Fruit fly (Drosophila melanogaster) whole organism, embryonic: ENCODE data around the gene nerfin-2.
A peak's percentile ranks its signal among the peaks of the same experiment; 100 is the strongest.

Experiments used
- CG10267 ChIP-seq: fragments of 200-800 bp; sonication (Bioruptor generic); optimal IDR thresholded peaks from 2 replicates; lab custom pipeline; 2018; ENCODE audit warnings: missing biosample characterization, mild to moderate bottlenecking, missing genetic modification characterization, moderate library complexity
- CG10366 ChIP-seq: fragments of 200-800 bp; sonication (Bioruptor generic); IDR thresholded peaks from 2 replicates; pipeline ENCODE4 v1.3.6; 2022; ENCODE audit warnings: missing biosample characterization, missing genetic modification characterization
- CG10565 ChIP-seq: fragments of 200-800 bp; sonication (Bioruptor generic); optimal IDR thresholded peaks from 3 replicates; lab custom pipeline; 2016; ENCODE audit warnings: missing biosample characterization, mild to moderate bottlenecking, missing genetic modification characterization
- CG10959 ChIP-seq: fragments of 200-800 bp; sonication (Bioruptor generic); IDR thresholded peaks from 2 replicates; pipeline ENCODE4 v1.3.6; 2022; ENCODE audit warnings: missing biosample characterization, missing genetic modification characterization
- CG11456 ChIP-seq: fragments of 200-800 bp; sonication (Bioruptor generic); IDR thresholded peaks from 3 replicates; pipeline ENCODE4 v1.3.6; 2022; ENCODE audit warnings: missing biosample characterization, missing genetic modification characterization
- CG12219 ChIP-seq: fragments of 200-800 bp; sonication (Bioruptor generic); optimal IDR thresholded peaks from 3 replicates; lab custom pipeline; 2018; ENCODE audit warnings: missing biosample characterization, mild to moderate bottlenecking, missing genetic modification characterization
- CG12769 ChIP-seq: fragments of 200-800 bp; sonication (Bioruptor generic); optimal IDR thresholded peaks from 2 replicates; lab custom pipeline; 2019; ENCODE audit warnings: missing biosample characterization, mild to moderate bottlenecking, missing genetic modification characterization, moderate library complexity
- CG13424 ChIP-seq: fragments of 200-800 bp; sonication (Bioruptor generic); optimal IDR thresholded peaks from 2 replicates; lab custom pipeline; 2019; ENCODE audit warnings: missing biosample characterization, mild to moderate bottlenecking, missing genetic modification characterization, moderate library complexity
- CG14667 ChIP-seq: fragments of 200-800 bp; sonication (Bioruptor generic); IDR thresholded peaks from 2 replicates; pipeline ENCODE4 v1.3.6; 2022; ENCODE audit warnings: missing biosample characterization, missing genetic modification characterization
- CG14710 ChIP-seq: fragments of 200-800 bp; sonication (Bioruptor generic); optimal IDR thresholded peaks from 3 replicates; lab custom pipeline; 2019; ENCODE audit warnings: missing biosample characterization, mild to moderate bottlenecking, missing genetic modification characterization, moderate library complexity
- CG15011 ChIP-seq: fragments of 200-800 bp; sonication (Bioruptor generic); optimal IDR thresholded peaks from 3 replicates; lab custom pipeline; 2018; ENCODE audit warnings: missing biosample characterization, mild to moderate bottlenecking, missing genetic modification characterization
- CG1529 ChIP-seq: fragments of 200-800 bp; sonication (Bioruptor generic); optimal IDR thresholded peaks from 3 replicates; lab custom pipeline; 2018; ENCODE audit warnings: missing biosample characterization, missing genetic modification characterization
- CG17186 ChIP-seq: fragments of 200-800 bp; sonication (Bioruptor generic); optimal IDR thresholded peaks from 3 replicates; lab custom pipeline; 2017; ENCODE audit warnings: missing biosample characterization, missing genetic modification reagents, missing genetic modification characterization
- CG17385 ChIP-seq: fragments of 200-800 bp; sonication (Bioruptor generic); optimal IDR thresholded peaks from 3 replicates; lab custom pipeline; 2018; ENCODE audit warnings: missing biosample characterization, mild to moderate bottlenecking, missing genetic modification characterization
- CG17802 ChIP-seq: fragments of 200-800 bp; sonication (Bioruptor generic); optimal IDR thresholded peaks from 2 replicates; lab custom pipeline; 2018; ENCODE audit warnings: missing biosample characterization, mild to moderate bottlenecking, missing genetic modification characterization, moderate library complexity
- CG17912 ChIP-seq: fragments of 200-800 bp; sonication (Bioruptor generic); optimal IDR thresholded peaks from 2 replicates; lab custom pipeline; 2018; ENCODE audit warnings: missing biosample characterization, mild to moderate bottlenecking, missing genetic modification characterization
- CG1832 ChIP-seq: fragments of 200-800 bp; sonication (Bioruptor generic); optimal IDR thresholded peaks from 2 replicates; lab custom pipeline; 2017; ENCODE audit warnings: missing biosample characterization, mild to moderate bottlenecking, missing genetic modification characterization, inconsistent platforms
- CG18476 ChIP-seq: fragments of 200-800 bp; sonication (Bioruptor generic); optimal IDR thresholded peaks from 2 replicates; lab custom pipeline; 2016; ENCODE audit warnings: missing biosample characterization, mild to moderate bottlenecking, missing genetic modification characterization
- CG31441 ChIP-seq: fragments of 200-800 bp; sonication (Bioruptor generic); IDR thresholded peaks from 2 replicates; pipeline ENCODE4 v1.3.6; 2022; ENCODE audit warnings: missing biosample characterization, missing genetic modification characterization
- CG32772 ChIP-seq: fragments of 200-800 bp; sonication (Bioruptor generic); IDR thresholded peaks from 2 replicates; pipeline ENCODE4 v1.3.6; 2022; ENCODE audit warnings: missing biosample characterization, missing genetic modification characterization
- CG4617 ChIP-seq: fragments of 200-800 bp; sonication (Bioruptor generic); optimal IDR thresholded peaks from 3 replicates; lab custom pipeline; 2016; ENCODE audit warnings: missing biosample characterization, missing genetic modification characterization, borderline replicate concordance
- CG6175 ChIP-seq: fragments of 200-800 bp; sonication (Bioruptor generic); IDR thresholded peaks from 3 replicates; pipeline ENCODE4 v1.3.6; 2022; ENCODE audit warnings: missing biosample characterization, missing genetic modification characterization
- CG9215 ChIP-seq: fragments of 200-800 bp; sonication (Bioruptor generic); IDR thresholded peaks from 2 replicates; pipeline ENCODE4 v1.3.6; 2022; ENCODE audit warnings: missing biosample characterization, missing genetic modification characterization
- CTCF ChIP-seq: fragments of 200-800 bp; sonication (Bioruptor generic); optimal IDR thresholded peaks from 2 replicates; lab custom pipeline; 2017; ENCODE audit warnings: missing biosample characterization, mild to moderate bottlenecking, missing genetic modification characterization, moderate library complexity
- CoRest ChIP-seq: fragments of 200-800 bp; sonication (Bioruptor generic); optimal IDR thresholded peaks from 3 replicates; lab custom pipeline; 2018; ENCODE audit warnings: missing biosample characterization, mild to moderate bottlenecking, missing genetic modification characterization, moderate library complexity
- Dfd ChIP-seq, 2 experiments: fragments of >200 bp; optimal IDR thresholded peaks; 2 replicates each; lab custom pipeline; 2017; ENCODE audit warnings: missing biosample characterization in 2 of 2, missing genetic modification characterization in 2 of 2
- H15 ChIP-seq: fragments of 200-800 bp; sonication (Bioruptor generic); IDR thresholded peaks from 3 replicates; pipeline ENCODE4 v1.3.6; 2022; ENCODE audit warnings: missing biosample characterization, missing genetic modification characterization
- Hmr ChIP-seq: fragments of 200-800 bp; sonication (Bioruptor generic); optimal IDR thresholded peaks from 3 replicates; lab custom pipeline; 2017; ENCODE audit warnings: mild to moderate bottlenecking, missing biosample characterization, missing genetic modification reagents, missing genetic modification characterization
- Lhr ChIP-seq: fragments of 200-800 bp; sonication (Bioruptor generic); optimal IDR thresholded peaks from 3 replicates; lab custom pipeline; 2017; ENCODE audit warnings: mild to moderate bottlenecking, missing biosample characterization, missing genetic modification reagents, missing genetic modification characterization
- Mad ChIP-seq: fragments of 200-800 bp; sonication (Bioruptor generic); optimal IDR thresholded peaks from 2 replicates; lab custom pipeline; 2016; ENCODE audit warnings: missing biosample characterization, missing genetic modification characterization
- Med ChIP-seq: fragments of 200-800 bp; sonication (Bioruptor generic); peaks from one replicate; lab custom pipeline; 2016; ENCODE audit warnings: missing biosample characterization, missing genetic modification characterization, mild to moderate bottlenecking, inconsistent platforms, moderate library complexity
- Oli ChIP-seq: fragments of 200-800 bp; sonication (Bioruptor generic); optimal IDR thresholded peaks from 2 replicates; lab custom pipeline; 2018; ENCODE audit warnings: missing biosample characterization, mild to moderate bottlenecking, missing genetic modification characterization, moderate library complexity
- Side ChIP-seq: fragments of 200-800 bp; sonication (Bioruptor generic); optimal IDR thresholded peaks from 2 replicates; lab custom pipeline; 2016; ENCODE audit warnings: missing biosample characterization, missing genetic modification characterization
- Ssrp ChIP-seq: fragments of 200-800 bp; sonication (Bioruptor generic); optimal IDR thresholded peaks from 2 replicates; lab custom pipeline; 2018; ENCODE audit warnings: missing biosample characterization, mild to moderate bottlenecking, missing genetic modification characterization, moderate library complexity
- TFAM ChIP-seq: fragments of 200-800 bp; sonication (Bioruptor generic); optimal IDR thresholded peaks from 2 replicates; lab custom pipeline; 2017; ENCODE audit warnings: missing biosample characterization, missing genetic modification characterization, inconsistent platforms
- Trl ChIP-seq, 3 experiments: fragments of >200 bp in 2 of 3; fragments of 200-800 bp in 1 of 3; sonication (Bioruptor generic) in 1 of 3; optimal IDR thresholded peaks; 2 replicates in 1 of 3; 3 replicates in 2 of 3; lab custom pipeline; 2016 to 2017; ENCODE audit warnings: missing biosample characterization in 1 of 3, missing genetic modification characterization in 1 of 3
- aop ChIP-seq: fragments of 200-800 bp; sonication (Bioruptor generic); IDR thresholded peaks from 2 replicates; pipeline ENCODE4 v1.3.6; 2022; ENCODE audit warnings: missing biosample characterization, missing genetic modification characterization
- az2 ChIP-seq: fragments of 200-800 bp; sonication (Bioruptor generic); optimal IDR thresholded peaks from 3 replicates; lab custom pipeline; 2016; ENCODE audit warnings: missing biosample characterization, missing genetic modification characterization
- bowl ChIP-seq: fragments of 200-800 bp; sonication (Bioruptor generic); IDR thresholded peaks from 2 replicates; pipeline ENCODE4 v1.3.6; 2022; ENCODE audit warnings: missing biosample characterization, missing genetic modification characterization
- btn ChIP-seq: fragments of 200-800 bp; sonication (Bioruptor generic); optimal IDR thresholded peaks from 2 replicates; lab custom pipeline; 2016; ENCODE audit warnings: missing biosample characterization, missing genetic modification characterization
- chif ChIP-seq, 2 experiments: fragments of 200-800 bp; sonication (Bioruptor generic); optimal IDR thresholded peaks; 3 replicates each; lab custom pipeline; 2016; ENCODE audit warnings: missing biosample characterization in 2 of 2, missing genetic modification characterization in 2 of 2
- ewg ChIP-seq: fragments of 200-800 bp; sonication (Bioruptor generic); optimal IDR thresholded peaks from 3 replicates; lab custom pipeline; 2017; ENCODE audit warnings: mild to moderate bottlenecking, missing biosample characterization, missing genetic modification reagents, missing genetic modification characterization
- jumu ChIP-seq: fragments of 200-800 bp; sonication (Bioruptor generic); optimal IDR thresholded peaks from 3 replicates; lab custom pipeline; 2016; ENCODE audit warnings: missing biosample characterization, missing genetic modification characterization
- lab ChIP-seq: fragments of 200-800 bp; sonication (Bioruptor generic); optimal IDR thresholded peaks from 3 replicates; lab custom pipeline; 2017; ENCODE audit warnings: missing biosample characterization, missing genetic modification characterization, mild to moderate bottlenecking, moderate library complexity, missing genetic modification reagents
- onecut ChIP-seq: fragments of 200-800 bp; sonication (Bioruptor generic); IDR thresholded peaks from 2 replicates; pipeline ENCODE4 v1.3.6; 2022; ENCODE audit warnings: missing biosample characterization, missing genetic modification characterization
- org-1 ChIP-seq: fragments of 200-800 bp; sonication (Bioruptor generic); optimal IDR thresholded peaks from 2 replicates; lab custom pipeline; 2017; ENCODE audit warnings: missing biosample characterization, missing genetic modification characterization
- otp ChIP-seq: fragments of 200-800 bp; sonication (Bioruptor generic); IDR thresholded peaks from 3 replicates; pipeline ENCODE4, ENCODE4 v1.3.6; 2022; ENCODE audit warnings: missing biosample characterization, missing genetic modification characterization
- peb ChIP-seq: fragments of 200-800 bp; sonication (Bioruptor generic); IDR thresholded peaks from 2 replicates; pipeline ENCODE4 v1.3.6; 2022; ENCODE audit warnings: missing biosample characterization, missing genetic modification characterization
- pho ChIP-seq: fragments of 200-800 bp; sonication (Bioruptor generic); optimal IDR thresholded peaks from 2 replicates; lab custom pipeline; 2016; ENCODE audit warnings: missing biosample characterization, missing genetic modification characterization
- pum ChIP-seq: fragments of 200-800 bp; sonication (Bioruptor generic); optimal IDR thresholded peaks from 2 replicates; lab custom pipeline; 2016; ENCODE audit warnings: missing biosample characterization, missing genetic modification characterization

Gene nerfin-2

DNA sequence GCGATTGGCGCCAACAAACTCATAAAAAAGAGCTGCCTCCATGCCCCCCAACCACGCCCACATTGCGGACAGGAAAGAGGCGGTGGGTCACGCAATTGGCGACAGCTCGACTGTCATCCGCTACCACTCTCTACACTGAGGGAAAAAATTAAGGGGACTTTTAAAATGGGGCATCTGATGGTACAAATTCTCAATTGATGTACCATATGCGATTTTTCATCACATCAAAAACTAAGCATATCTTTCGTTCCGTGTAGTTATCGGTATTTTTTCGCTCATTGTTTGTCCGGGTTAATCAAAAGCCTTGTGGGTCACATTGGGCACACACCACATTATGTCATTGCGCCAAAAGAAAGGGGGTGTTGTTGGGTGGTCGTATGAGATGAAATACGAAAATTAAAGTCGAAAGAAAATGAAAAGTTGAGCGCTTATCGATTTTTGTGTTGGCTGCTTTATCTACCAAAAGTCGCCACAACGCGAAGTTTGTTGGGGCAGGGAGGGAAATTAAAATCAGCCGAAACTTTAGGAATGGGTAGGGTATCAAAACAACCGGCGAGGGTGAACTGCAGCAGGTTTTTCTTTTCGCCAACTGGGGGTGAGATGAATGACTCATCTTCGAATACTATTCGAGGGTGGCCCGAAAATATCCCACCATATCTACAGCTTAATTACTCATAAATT is 46.7 kb upstream of the nerfin-2 start (continued):
- TF ChIP-seq pum (GFP tag; lab: Kevin White, UChicago) (peak; percentile 5), lab (GFP tag; lab: Kevin White, UChicago) (peak; percentile 82), onecut (GFP tag; lab: Robert Waterston, UW) (peak; percentile 95), CG32772 (peak; percentile 32; the same call in 1 of the 2 replicates), CG14667 (GFP tag; lab: Robert Waterston, UW) (no peak), CG18476 (GFP tag; lab: Kevin White, UChicago) (no peak), CG15011 (GFP tag; lab: Kevin White, UChicago) (peak; percentile 16), CG31441 (GFP tag; lab: Robert Waterston, UW) (no peak), jumu (peak; percentile 24), CG17912 (GFP tag; lab: Kevin White, UChicago) (no peak), CG17385 (no peak), peb (GFP tag; lab: Robert Waterston, UW) (no peak), bowl (no peak), CG12769 (tag; lab: Kevin White, UChicago) (no peak), Med (peak; percentile 93), Oli (tag; lab: Kevin White, UChicago) (no peak), CG1832 (GFP tag; lab: Kevin White, UChicago) (no peak), ewg (no peak), CoRest (no peak), Mad (no peak), CG17186 (GFP tag; lab: Kevin White, UChicago) (no peak), CG10565 (GFP tag; lab: Kevin White, UChicago) (no peak), chif (GFP tag; optimal IDR thresholded peaks at IDR 0.05; lab: Kevin White, UChicago) (no peak), CG10267 (tag; lab: Kevin White, UChicago) (no peak), az2 (peak; percentile 13), Lhr (GFP tag; lab: Kevin White, UChicago) (no peak), org-1 (GFP tag; lab: Kevin White, UChicago) (no peak), CG1529 (GFP tag; lab: Kevin White, UChicago) (no peak), Ssrp (tag; lab: Kevin White, UChicago) (no peak), Side (peak; percentile 54), TFAM (no peak), CG13424 (no peak), aop (GFP tag; lab: Robert Waterston, UW) (no peak), H15 (0 out of 3 replicates have a peak, but pooled peaks have one; percentile 23), Dfd (GFP tag; optimal IDR thresholded peaks at IDR 0.05; lab: Kevin White, UChicago) (no peak), btn (GFP tag; lab: Kevin White, UChicago) (no peak), CG14710 (tag; lab: Kevin White, UChicago) (no peak), CG10366 (GFP tag; lab: Robert Waterston, UW) (0 out of 2 replicates have a peak, but pooled peaks have one; percentile 10), Hmr (GFP tag; lab: Kevin White, UChicago) (peak; percentile 76), CG10959 (GFP tag; lab: Robert Waterston, UW) (no peak; the same call in 1 of the 2 replicates), CG9215 (GFP tag; lab: Robert Waterston, UW) (0 out of 2 replicates have a peak, but pooled peaks have one; percentile 22), pho (peak; percentile 20), Trl (optimal IDR thresholded peaks at IDR 0.05; lab: Kevin White, UChicago) (no peak), Trl (GFP tag; optimal IDR thresholded peaks at IDR 0.05; lab: Kevin White, UChicago) (peak; percentile 36), CG11456 (GFP tag; lab: Robert Waterston, UW) (peak; percentile 57; the same call in 1 of the 3 replicates), CG17802 (tag; lab: Kevin White, UChicago) (no peak), CG12219 (GFP tag; lab: Kevin White, UChicago) (no peak), otp (GFP tag; lab: Robert Waterston, UW) (0 out of 3 replicates have a peak, but pooled peaks have one; percentile 21), CTCF (GFP tag; lab: Kevin White, UChicago) (no peak), CG6175 (GFP tag; lab: Robert Waterston, UW) (0 out of 3 replicates have a peak, but pooled peaks have one; percentile 40), CG4617 (GFP tag; lab: Kevin White, UChicago) (no peak)
